Worm (Caenorhabditis elegans) whole organism, mixed stage, embryonic: ENCODE results near the gene T24H10.1.

Experiments
- nhr-237 ChIP-seq: fragments of 150-350 bp; optimal IDR thresholded peaks from 2 replicates; lab custom pipeline; 2014; ENCODE audit warnings: missing biosample characterization, missing genetic modification characterization
- tbx-8 ChIP-seq: fragments of 200-800 bp; sonication (Bioruptor generic); optimal IDR thresholded peaks from 2 replicates; lab custom pipeline; 2018; ENCODE audit warnings: mild to moderate bottlenecking, missing genetic modification characterization, moderate library complexity, missing compliant biosample characterization
- unc-39 ChIP-seq: fragments of 150-350 bp; optimal IDR thresholded peaks from 2 replicates; lab custom pipeline; 2014; ENCODE audit warnings: missing biosample characterization, missing genetic modification characterization
- unc-62 ChIP-seq: fragments of 150-350 bp; optimal IDR thresholded peaks from 2 replicates; lab custom pipeline; 2014; ENCODE audit warnings: missing biosample characterization, missing genetic modification reagents, missing genetic modification characterization

- TF ChIP-seq unc-62 (GFP tag; lab: Kevin White, UChicago) (peak; percentile 1), unc-39 (no peak), tbx-8 (GFP tag; lab: Kevin White, UChicago) (no peak), nhr-237 (peak; percentile 22)
Observed at ce11 chrII:9061557-9062183, 37.5 kb upstream of the T24H10.1 start.
